Fruit fly (Drosophila melanogaster): ENCODE measurements around the gene Spf30.

dm6 chr3L:23726261-23726879, 11.5 kb downstream of the Spf30 start, which contains the start of gene CG40298:
- TF ChIP-seq Dfd (GFP tag; optimal IDR thresholded peaks at IDR 0.05) (no peak), Dif (GFP tag; optimal IDR thresholded peaks at IDR 0.05; ENCODE audit: partially characterized antibody) (no peak), br (GFP tag; optimal IDR thresholded peaks at IDR 0.05) (no peak), tai (GFP tag; optimal IDR thresholded peaks at IDR 0.05) (no peak), brk (GFP tag; optimal IDR thresholded peaks at IDR 0.05) (no peak), h (GFP tag; optimal IDR thresholded peaks at IDR 0.05) (no peak), sage (GFP tag; optimal IDR thresholded peaks at IDR 0.05) (no peak), Vsx2 (GFP tag; optimal IDR thresholded peaks at IDR 0.05; ENCODE audit: partially characterized antibody) (no peak), dmrt93B (GFP tag; optimal IDR thresholded peaks at IDR 0.05) (no peak), GATAd (GFP tag; optimal IDR thresholded peaks at IDR 0.05) (no peak), usp (GFP tag; optimal IDR thresholded peaks at IDR 0.05) (no peak)

All from whole organism, wandering third instar larva.